Fruit fly (Drosophila melanogaster) whole organism, adult: ENCODE data around the gene rumi.

ENCODE experiments used
- CG1620 ChIP-seq: fragments of 200-800 bp; sonication (Bioruptor generic); optimal IDR thresholded peaks from 2 replicates; lab custom pipeline; 2016; ENCODE audit warnings: missing biosample characterization, missing genetic modification characterization
- CG5204 ChIP-seq: fragments of 200-800 bp; sonication (Bioruptor generic); optimal IDR thresholded peaks from 2 replicates; lab custom pipeline; 2016; ENCODE audit warnings: missing biosample characterization, missing genetic modification characterization
- Clk ChIP-seq: fragments of 200-800 bp; sonication (Bioruptor generic); optimal IDR thresholded peaks from 2 replicates; lab custom pipeline; 2017; ENCODE audit warnings: missing biosample characterization, missing genetic modification characterization
- cic ChIP-seq: fragments of 200-800 bp; sonication (Bioruptor generic); optimal IDR thresholded peaks from 2 replicates; lab custom pipeline; 2017; ENCODE audit warnings: missing biosample characterization, mild to moderate bottlenecking, missing genetic modification characterization, moderate library complexity
- kay ChIP-seq: fragments of 200-800 bp; sonication (Bioruptor generic); peaks from one replicate; lab custom pipeline; 2016; ENCODE audit warnings: missing biosample characterization, missing genetic modification characterization, borderline replicate concordance

DNA sequence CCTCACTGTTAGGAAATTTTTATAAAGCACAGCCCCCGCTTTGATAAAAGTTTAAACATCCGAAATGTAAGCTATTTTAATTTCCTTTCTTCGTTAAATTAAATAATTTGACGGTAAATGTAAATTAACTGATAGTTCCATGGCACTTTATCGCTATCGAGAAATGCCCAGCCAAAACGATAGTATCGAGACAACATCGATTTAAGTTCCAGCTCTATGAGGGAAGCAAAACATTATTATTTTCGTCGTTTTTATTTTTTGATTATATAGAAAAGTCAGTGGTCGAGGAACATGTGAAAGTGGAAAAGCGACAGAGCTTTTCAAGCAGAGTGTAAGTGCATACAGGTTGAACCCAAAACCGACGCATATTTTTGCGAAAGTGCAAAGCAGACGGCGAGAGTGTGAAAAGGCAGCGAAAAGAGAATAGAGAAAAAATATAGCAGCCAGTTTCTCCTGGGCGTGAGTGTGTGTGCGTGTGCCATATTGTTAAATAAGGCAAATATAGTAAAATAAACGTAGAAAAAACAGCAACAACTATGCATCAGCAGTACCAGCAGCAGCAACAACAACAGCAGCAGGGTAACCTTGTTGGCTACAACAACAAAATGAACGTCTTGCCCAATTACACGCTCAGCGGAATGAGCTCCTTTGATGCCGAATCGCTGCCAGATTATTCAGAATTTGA, 23.5 kb downstream of the rumi start, which contains the start of gene CG45049:
- no peak for TF ChIP-seq CG1620 (GFP tag; lab: Kevin White, UChicago)
- TF ChIP-seq Clk (GFP tag; lab: Kevin White, UChicago): no peak
- no peak for TF ChIP-seq kay (GFP tag; lab: Kevin White, UChicago)
- TF ChIP-seq CG5204: no peak
- peak; percentile 78 for TF ChIP-seq cic (GFP tag; lab: Kevin White, UChicago)
